Fruit fly (Drosophila melanogaster) whole organism, embryonic: Measurements from ENCODE around the gene CG15286.

ENCODE experiments used
- Awh ChIP-seq: fragments of 200-800 bp; sonication (Bioruptor generic); IDR thresholded peaks from 2 replicates; pipeline ENCODE4, ENCODE4 v1.3.6; 2022; ENCODE audit warnings: missing biosample characterization, missing genetic modification characterization
- BtbVII ChIP-seq: fragments of 200-800 bp; sonication (Bioruptor generic); optimal IDR thresholded peaks from 3 replicates; lab custom pipeline; 2017; ENCODE audit warnings: missing biosample characterization, mild to moderate bottlenecking, missing genetic modification characterization
- CG10654 ChIP-seq: fragments of 200-800 bp; sonication (Bioruptor generic); optimal IDR thresholded peaks from 2 replicates; lab custom pipeline; 2016; ENCODE audit warnings: missing biosample characterization, missing genetic modification characterization
- CG10959 ChIP-seq: fragments of 200-800 bp; sonication (Bioruptor generic); IDR thresholded peaks from 2 replicates; pipeline ENCODE4 v1.3.6; 2022; ENCODE audit warnings: missing biosample characterization, missing genetic modification characterization
- CG11456 ChIP-seq: fragments of 200-800 bp; sonication (Bioruptor generic); IDR thresholded peaks from 3 replicates; pipeline ENCODE4 v1.3.6; 2022; ENCODE audit warnings: missing biosample characterization, missing genetic modification characterization
- CG12299 ChIP-seq: fragments of 200-800 bp; sonication (Bioruptor generic); optimal IDR thresholded peaks from 2 replicates; lab custom pipeline; 2018; ENCODE audit warnings: missing biosample characterization, mild to moderate bottlenecking, missing genetic modification characterization
- CG12391 ChIP-seq: fragments of 200-800 bp; sonication (Bioruptor generic); optimal IDR thresholded peaks from 3 replicates; lab custom pipeline; 2018; ENCODE audit warnings: missing biosample characterization, mild to moderate bottlenecking, missing genetic modification characterization, moderate library complexity
- CG15514 ChIP-seq: fragments of 200-800 bp; sonication (Bioruptor generic); optimal IDR thresholded peaks from 3 replicates; lab custom pipeline; 2017; ENCODE audit warnings: missing biosample characterization, missing genetic modification characterization, mild to moderate bottlenecking, moderate library complexity, missing genetic modification reagents
- CG1602 ChIP-seq: fragments of 200-800 bp; sonication (Bioruptor generic); optimal IDR thresholded peaks from 3 replicates; lab custom pipeline; 2016; ENCODE audit warnings: missing biosample characterization, missing genetic modification characterization
- CG16813 ChIP-seq: fragments of 200-800 bp; sonication (Bioruptor generic); IDR thresholded peaks from 3 replicates; pipeline ENCODE4 v1.3.6; 2022; ENCODE audit warnings: missing biosample characterization, missing genetic modification characterization; ENCODE audit not compliant: partially characterized antibody
- CG17328 ChIP-seq: fragments of 200-800 bp; sonication (Bioruptor generic); IDR thresholded peaks from 2 replicates; pipeline ENCODE4 v1.3.6; 2022; ENCODE audit warnings: missing biosample characterization, missing genetic modification characterization
- CG17568 ChIP-seq: fragments of 200-800 bp; sonication (Bioruptor generic); optimal IDR thresholded peaks from 2 replicates; lab custom pipeline; 2018; ENCODE audit warnings: missing biosample characterization, mild to moderate bottlenecking, missing genetic modification characterization, moderate library complexity
- CG1832 ChIP-seq: fragments of 200-800 bp; sonication (Bioruptor generic); optimal IDR thresholded peaks from 2 replicates; lab custom pipeline; 2017; ENCODE audit warnings: missing biosample characterization, mild to moderate bottlenecking, missing genetic modification characterization, inconsistent platforms
- CG18619 ChIP-seq: fragments of 200-800 bp; sonication (Bioruptor generic); optimal IDR thresholded peaks from 3 replicates; lab custom pipeline; 2017; ENCODE audit warnings: missing biosample characterization, mild to moderate bottlenecking, missing genetic modification characterization
- CG2202 ChIP-seq: fragments of 200-800 bp; sonication (Bioruptor generic); optimal IDR thresholded peaks from 2 replicates; lab custom pipeline; 2018; ENCODE audit warnings: missing biosample characterization, mild to moderate bottlenecking, missing genetic modification characterization
- CG4328 ChIP-seq: fragments of 200-800 bp; sonication (Bioruptor generic); optimal IDR thresholded peaks from 3 replicates; lab custom pipeline; 2017; ENCODE audit warnings: missing biosample characterization, missing genetic modification reagents, missing genetic modification characterization
- CG4730 ChIP-seq: fragments of 200-800 bp; sonication (Bioruptor generic); IDR thresholded peaks from 2 replicates; pipeline ENCODE4 v1.3.6; 2022; ENCODE audit warnings: missing biosample characterization, missing genetic modification characterization
- CG6854 ChIP-seq: fragments of 200-800 bp; sonication (Bioruptor generic); optimal IDR thresholded peaks from 3 replicates; lab custom pipeline; 2017; ENCODE audit warnings: missing biosample characterization, mild to moderate bottlenecking, missing genetic modification characterization
- CG7372 ChIP-seq: fragments of 200-800 bp; sonication (Bioruptor generic); IDR thresholded peaks from 2 replicates; pipeline ENCODE4 v1.3.6; 2022; ENCODE audit warnings: missing biosample characterization, missing genetic modification characterization
- CG7963 ChIP-seq: fragments of 200-800 bp; sonication (Bioruptor generic); IDR thresholded peaks from 3 replicates; pipeline ENCODE4 v1.3.6; 2022; ENCODE audit warnings: missing biosample characterization, missing genetic modification characterization; ENCODE audit not compliant: partially characterized antibody
- CG8089 ChIP-seq: fragments of 200-800 bp; sonication (Bioruptor generic); optimal IDR thresholded peaks from 3 replicates; lab custom pipeline; 2016; ENCODE audit warnings: missing biosample characterization, missing genetic modification characterization
- CG8765 ChIP-seq: fragments of 200-800 bp; sonication (Bioruptor generic); IDR thresholded peaks from 2 replicates; pipeline ENCODE4 v1.3.6; 2022; ENCODE audit warnings: missing biosample characterization, missing genetic modification characterization
- CG9215 ChIP-seq: fragments of 200-800 bp; sonication (Bioruptor generic); IDR thresholded peaks from 2 replicates; pipeline ENCODE4 v1.3.6; 2022; ENCODE audit warnings: missing biosample characterization, missing genetic modification characterization
- Camta ChIP-seq: fragments of 200-800 bp; sonication (Bioruptor generic); optimal IDR thresholded peaks from 2 replicates; lab custom pipeline; 2016; ENCODE audit warnings: missing biosample characterization, missing genetic modification characterization
- Fer2 ChIP-seq: fragments of 200-800 bp; sonication (Bioruptor generic); optimal IDR thresholded peaks from 2 replicates; lab custom pipeline; 2018; ENCODE audit warnings: missing biosample characterization, mild to moderate bottlenecking, missing genetic modification characterization, moderate library complexity
- HmgD ChIP-seq: fragments of 200-800 bp; sonication (Bioruptor generic); optimal IDR thresholded peaks from 3 replicates; lab custom pipeline; 2016; ENCODE audit warnings: missing biosample characterization, missing genetic modification characterization
- Opbp ChIP-seq: fragments of 200-800 bp; sonication (Bioruptor generic); IDR thresholded peaks from 3 replicates; pipeline ENCODE4 v1.3.6; 2022; ENCODE audit warnings: missing biosample characterization, missing genetic modification characterization; ENCODE audit not compliant: partially characterized antibody
- Optix ChIP-seq: fragments of 200-800 bp; sonication (Bioruptor generic); IDR thresholded peaks from 3 replicates; pipeline ENCODE4 v1.3.6; 2022; ENCODE audit warnings: missing biosample characterization, missing genetic modification characterization
- caup ChIP-seq: fragments of 200-800 bp; sonication (Bioruptor generic); optimal IDR thresholded peaks from 3 replicates; lab custom pipeline; 2017; ENCODE audit warnings: missing biosample characterization, mild to moderate bottlenecking, missing genetic modification characterization, moderate library complexity; ENCODE audit not compliant: severe bottlenecking
- chn ChIP-seq: fragments of 200-800 bp; sonication (Bioruptor generic); optimal IDR thresholded peaks from 2 replicates; lab custom pipeline; 2016; ENCODE audit warnings: missing biosample characterization, missing genetic modification characterization
- crol ChIP-seq: fragments of 200-800 bp; sonication (Bioruptor generic); IDR thresholded peaks from 2 replicates; pipeline ENCODE4 v1.3.6; 2022; ENCODE audit warnings: missing biosample characterization, missing genetic modification characterization
- da ChIP-seq: fragments of 200-800 bp; sonication (Bioruptor generic); optimal IDR thresholded peaks from 2 replicates; lab custom pipeline; 2016; ENCODE audit warnings: missing biosample characterization, missing genetic modification characterization
- disco-r ChIP-seq: fragments of 200-800 bp; sonication (Bioruptor generic); optimal IDR thresholded peaks from 2 replicates; lab custom pipeline; 2016; ENCODE audit warnings: missing biosample characterization, missing genetic modification characterization
- dmrt99B ChIP-seq: fragments of 200-800 bp; sonication (Bioruptor generic); optimal IDR thresholded peaks from 2 replicates; lab custom pipeline; 2018; ENCODE audit warnings: missing biosample characterization, mild to moderate bottlenecking, missing genetic modification characterization, moderate library complexity
- ftz-f1 ChIP-seq: fragments of 200-800 bp; sonication (Bioruptor generic); optimal IDR thresholded peaks from 2 replicates; lab custom pipeline; 2016; ENCODE audit warnings: missing biosample characterization, missing genetic modification characterization
- hb ChIP-seq: fragments of 200-800 bp; sonication (Bioruptor generic); IDR thresholded peaks from 3 replicates; pipeline ENCODE4 v1.3.6; 2022; ENCODE audit warnings: missing biosample characterization, missing genetic modification characterization; ENCODE audit not compliant: partially characterized antibody
- her ChIP-seq: fragments of 200-800 bp; sonication (Bioruptor generic); optimal IDR thresholded peaks from 2 replicates; lab custom pipeline; 2016; ENCODE audit warnings: missing biosample characterization, missing genetic modification characterization
- ken ChIP-seq: fragments of 200-800 bp; sonication (Bioruptor generic); IDR thresholded peaks from 3 replicates; pipeline ENCODE4 v1.3.6; 2022; ENCODE audit warnings: missing biosample characterization, missing genetic modification characterization
- knrl ChIP-seq: fragments of 200-800 bp; sonication (Bioruptor generic); IDR thresholded peaks from 3 replicates; pipeline ENCODE4 v1.3.6; 2022; ENCODE audit warnings: missing biosample characterization, missing genetic modification characterization; ENCODE audit not compliant: partially characterized antibody
- nau ChIP-seq: fragments of 200-800 bp; sonication (Bioruptor generic); optimal IDR thresholded peaks from 3 replicates; lab custom pipeline; 2017; ENCODE audit warnings: missing biosample characterization, mild to moderate bottlenecking, missing genetic modification characterization, missing genetic modification reagents
- oc ChIP-seq: fragments of 200-800 bp; sonication (Bioruptor generic); optimal IDR thresholded peaks from 2 replicates; lab custom pipeline; 2018; ENCODE audit warnings: missing biosample characterization, mild to moderate bottlenecking, missing genetic modification characterization, moderate library complexity
- otp ChIP-seq: fragments of 200-800 bp; sonication (Bioruptor generic); IDR thresholded peaks from 3 replicates; pipeline ENCODE4, ENCODE4 v1.3.6; 2022; ENCODE audit warnings: missing biosample characterization, missing genetic modification characterization
- p53 ChIP-seq: fragments of 200-800 bp; sonication (Bioruptor generic); optimal IDR thresholded peaks from 2 replicates; lab custom pipeline; 2016; ENCODE audit warnings: missing biosample characterization, missing genetic modification characterization
- pros ChIP-seq: fragments of 200-800 bp; sonication (Bioruptor generic); optimal IDR thresholded peaks from 3 replicates; lab custom pipeline; 2019; ENCODE audit warnings: missing biosample characterization, mild to moderate bottlenecking, missing genetic modification characterization, moderate library complexity
- ro ChIP-seq: fragments of 200-800 bp; sonication (Bioruptor generic); IDR thresholded peaks from 2 replicates; pipeline ENCODE4 v1.3.6; 2022; ENCODE audit warnings: missing biosample characterization, missing genetic modification characterization
- sim ChIP-seq: fragments of 200-800 bp; sonication (Bioruptor generic); IDR thresholded peaks from 2 replicates; pipeline ENCODE4 v1.3.6; 2022; ENCODE audit warnings: missing biosample characterization, missing genetic modification characterization
- sima ChIP-seq: fragments of 200-800 bp; sonication (Bioruptor generic); optimal IDR thresholded peaks from 2 replicates; lab custom pipeline; 2016; ENCODE audit warnings: missing biosample characterization, missing genetic modification characterization
- slou ChIP-seq: fragments of 200-800 bp; sonication (Bioruptor generic); optimal IDR thresholded peaks from 3 replicates; lab custom pipeline; 2016; ENCODE audit warnings: missing biosample characterization, missing genetic modification characterization
- trh ChIP-seq: fragments of 200-800 bp; sonication (Bioruptor generic); optimal IDR thresholded peaks from 2 replicates; lab custom pipeline; 2016; ENCODE audit warnings: missing biosample characterization, missing genetic modification characterization
- tx ChIP-seq: fragments of 200-800 bp; sonication (Bioruptor generic); optimal IDR thresholded peaks from 2 replicates; lab custom pipeline; 2016; ENCODE audit warnings: missing biosample characterization, missing genetic modification characterization
- vvl ChIP-seq: fragments of 200-800 bp; sonication (Bioruptor generic); IDR thresholded peaks from 2 replicates; pipeline ENCODE4 v1.3.6; 2022; ENCODE audit warnings: missing biosample characterization, missing genetic modification characterization
- wdn ChIP-seq: fragments of 200-800 bp; sonication (Bioruptor generic); IDR thresholded peaks from 2 replicates; pipeline ENCODE4 v1.3.6; 2022; ENCODE audit warnings: missing biosample characterization, missing genetic modification characterization

Gene CG15286

dm6 chr2L:14373250-14373649 is 35.2 kb downstream of the CG15286 start (continued):
- TF ChIP-seq CG6854 (GFP tag; lab: Kevin White, UChicago), result no peak
- no peak for TF ChIP-seq trh (GFP tag; lab: Kevin White, UChicago)
- no peak for TF ChIP-seq BtbVII (GFP tag; lab: Kevin White, UChicago)
- TF ChIP-seq da (GFP tag; lab: Kevin White, UChicago), result no peak
- TF ChIP-seq CG18619, result no peak
- TF ChIP-seq oc (tag; lab: Kevin White, UChicago), result peak; percentile 68
- TF ChIP-seq crol (GFP tag; lab: Robert Waterston, UW), result no peak
- TF ChIP-seq CG17328 (GFP tag; lab: Robert Waterston, UW), result no peak
- no peak for TF ChIP-seq disco-r (GFP tag; lab: Kevin White, UChicago)
- no peak for TF ChIP-seq chn (GFP tag; lab: Kevin White, UChicago)
- TF ChIP-seq Optix, result no peak
- TF ChIP-seq CG7963, result no peak
- TF ChIP-seq CG12299 (tag; lab: Kevin White, UChicago), result no peak
- TF ChIP-seq Camta (GFP tag; lab: Kevin White, UChicago), result no peak
- no peak for TF ChIP-seq CG8089 (GFP tag; lab: Kevin White, UChicago)
- no peak for TF ChIP-seq slou (GFP tag; lab: Kevin White, UChicago)
- TF ChIP-seq Opbp, result no peak
- TF ChIP-seq her, result no peak
- TF ChIP-seq CG4328, result peak; percentile 12
- no peak for TF ChIP-seq knrl (GFP tag; lab: Robert Waterston, UW)
- no peak for TF ChIP-seq CG1832 (GFP tag; lab: Kevin White, UChicago)
- TF ChIP-seq dmrt99B (tag; lab: Kevin White, UChicago), result no peak
- TF ChIP-seq CG1602, result no peak
- TF ChIP-seq caup (GFP tag; lab: Kevin White, UChicago), result no peak
- TF ChIP-seq CG11456 (GFP tag; lab: Robert Waterston, UW), result no peak
- TF ChIP-seq pros (GFP tag; lab: Kevin White, UChicago), result no peak
- TF ChIP-seq, all 482 proteins: peak for 10

DNA sequence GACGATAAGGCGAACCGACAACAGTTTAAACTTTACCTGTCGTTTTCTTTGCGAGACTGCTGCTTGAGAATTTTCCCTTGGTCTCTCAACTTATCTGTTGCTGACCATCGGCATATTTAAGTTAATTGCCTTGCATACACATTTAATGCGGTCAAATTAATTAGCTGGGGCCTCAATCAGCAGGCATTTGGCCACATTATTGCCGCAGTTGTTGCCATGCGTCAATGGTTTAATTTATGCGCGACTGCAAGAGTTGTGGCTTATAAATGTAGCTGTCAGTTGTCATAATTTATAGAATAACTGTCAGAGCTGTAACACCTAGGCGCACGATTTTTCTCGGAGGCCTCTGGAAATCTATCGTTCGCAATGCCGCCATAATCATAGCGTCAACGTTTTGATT is 36.0 kb downstream of the CG15286 start:
- TF ChIP-seq CG2202 (tag; lab: Kevin White, UChicago), result no peak
- TF ChIP-seq CG4730 (GFP tag; lab: Robert Waterston, UW), result no peak
- no peak for TF ChIP-seq CG10959 (GFP tag; lab: Robert Waterston, UW)
- 0 out of 3 replicates have a peak, but pooled peaks have one; percentile 6 for TF ChIP-seq otp (GFP tag; lab: Robert Waterston, UW)
- TF ChIP-seq pros (GFP tag; lab: Kevin White, UChicago), result no peak
- no peak for TF ChIP-seq hb (GFP tag; lab: Robert Waterston, UW)
- TF ChIP-seq CG16813 (GFP tag; lab: Robert Waterston, UW), result no peak
- no peak for TF ChIP-seq ken
- TF ChIP-seq CG8765 (GFP tag; lab: Robert Waterston, UW), result no peak
- TF ChIP-seq vvl, result peak; percentile 55
- TF ChIP-seq CG12391 (tag; lab: Kevin White, UChicago), result no peak
- TF ChIP-seq Awh (GFP tag; lab: Robert Waterston, UW), result peak; percentile 95
- no peak for TF ChIP-seq p53
- TF ChIP-seq Fer2 (tag; lab: Kevin White, UChicago), result no peak
- no peak for TF ChIP-seq tx (GFP tag; lab: Kevin White, UChicago)
- TF ChIP-seq wdn, result no peak
- TF ChIP-seq CG15514 (GFP tag; lab: Kevin White, UChicago), result no peak
- no peak for TF ChIP-seq Camta (GFP tag; lab: Kevin White, UChicago)
- no peak for TF ChIP-seq CG9215 (GFP tag; lab: Robert Waterston, UW)
- no peak for TF ChIP-seq CG7372
- TF ChIP-seq HmgD, result no peak
- no peak for TF ChIP-seq ftz-f1 (GFP tag; lab: Kevin White, UChicago)
- TF ChIP-seq CG4328, result no peak
- TF ChIP-seq CG10654 (GFP tag; lab: Kevin White, UChicago), result no peak
- TF ChIP-seq nau (GFP tag; lab: Kevin White, UChicago), result peak; percentile 27
- no peak for TF ChIP-seq CG17568 (GFP tag; lab: Kevin White, UChicago)
- no peak for TF ChIP-seq sima (GFP tag; lab: Kevin White, UChicago)
- TF ChIP-seq ro (GFP tag; lab: Robert Waterston, UW), result no peak
- TF ChIP-seq sim, result no peak
